Worm (Caenorhabditis elegans) whole organism, L3 larva: ENCODE results near the gene C09H10.9.
A peak's percentile ranks its signal among the peaks of the same experiment; 100 is the strongest.

ENCODE experiments used
- R02D3.7 ChIP-seq: fragments of 150-350 bp; optimal IDR thresholded peaks from 2 replicates; lab custom pipeline; 2014; ENCODE audit warnings: missing biosample characterization, missing genetic modification characterization
- ZK546.5 ChIP-seq: sonication (generic microtip); optimal IDR thresholded peaks from 2 replicates; lab custom pipeline; 2017; ENCODE audit warnings: missing biosample characterization, missing genetic modification characterization
- aly-2 ChIP-seq: fragments of 150-350 bp; optimal IDR thresholded peaks from 2 replicates; lab custom pipeline; 2014; ENCODE audit warnings: missing biosample characterization, missing genetic modification characterization
- ceh-28 ChIP-seq: fragments of 150-350 bp; optimal IDR thresholded peaks from 2 replicates; lab custom pipeline; 2014; ENCODE audit warnings: missing biosample characterization, missing genetic modification reagents, missing genetic modification characterization
- ceh-82 ChIP-seq: fragments of 150-350 bp; optimal IDR thresholded peaks from 2 replicates; lab custom pipeline; 2014; ENCODE audit warnings: missing biosample characterization, missing genetic modification characterization
- ceh-9 ChIP-seq: sonication (generic microtip); optimal IDR thresholded peaks from 2 replicates; lab custom pipeline; 2018; ENCODE audit warnings: missing biosample characterization, missing genetic modification characterization
- daf-12 ChIP-seq: fragments of 150-350 bp; optimal IDR thresholded peaks from 2 replicates; lab custom pipeline; 2014; ENCODE audit warnings: missing biosample characterization, missing genetic modification reagents, missing genetic modification characterization
- egl-5 ChIP-seq: fragments of 150-350 bp; optimal IDR thresholded peaks from 2 replicates; lab custom pipeline; 2017; ENCODE audit warnings: missing biosample characterization, missing genetic modification reagents, missing genetic modification characterization, inconsistent platforms
- elt-1 ChIP-seq: fragments of 150-350 bp; optimal IDR thresholded peaks from 2 replicates; lab custom pipeline; 2014; ENCODE audit warnings: missing biosample characterization, missing genetic modification characterization
- elt-2 ChIP-seq: sonication (generic microtip); optimal IDR thresholded peaks from 2 replicates; lab custom pipeline; 2016; ENCODE audit warnings: missing genetic modification reagents, mild to moderate bottlenecking, missing genetic modification characterization, missing compliant biosample characterization
- elt-3 ChIP-seq, 3 experiments: fragments of 150-350 bp in 1 of 3; sonication (generic microtip) in 2 of 3; optimal IDR thresholded peaks; 2 replicates in 2 of 3; 4 replicates in 1 of 3; lab custom pipeline; 2014 to 2017; ENCODE audit warnings: missing biosample characterization in 3 of 3, missing genetic modification characterization in 3 of 3
- eor-1 ChIP-seq, 2 experiments: fragments of 150-350 bp; optimal IDR thresholded peaks; 2 replicates each; lab custom pipeline; 2014 to 2018; ENCODE audit warnings: missing biosample characterization in 2 of 2, missing genetic modification characterization in 2 of 2
- fkh-10 ChIP-seq: sonication (generic microtip); optimal IDR thresholded peaks from 2 replicates; lab custom pipeline; 2017; ENCODE audit warnings: missing biosample characterization, missing genetic modification reagents, missing genetic modification characterization
- fkh-2 ChIP-seq: fragments of 150-350 bp; optimal IDR thresholded peaks from 2 replicates; lab custom pipeline; 2014; ENCODE audit warnings: missing biosample characterization, missing genetic modification reagents, missing genetic modification characterization
- fos-1 ChIP-seq: fragments of 150-350 bp; optimal IDR thresholded peaks from 2 replicates; lab custom pipeline; 2014; ENCODE audit warnings: missing biosample characterization, missing genetic modification characterization
- jun-1 ChIP-seq: fragments of 150-350 bp; optimal IDR thresholded peaks from 2 replicates; lab custom pipeline; 2014; ENCODE audit warnings: missing biosample characterization, missing genetic modification reagents, missing genetic modification characterization
- lin-15B ChIP-seq: fragments of 150-350 bp; optimal IDR thresholded peaks from 2 replicates; lab custom pipeline; 2014; ENCODE audit warnings: missing biosample characterization, missing genetic modification characterization
- lin-39 ChIP-seq: fragments of 150-350 bp; optimal IDR thresholded peaks from 2 replicates; lab custom pipeline; 2018; ENCODE audit warnings: missing biosample characterization, missing genetic modification reagents, missing genetic modification characterization
- mml-1 ChIP-seq: fragments of 150-350 bp; sonication (generic microtip); optimal IDR thresholded peaks from 3 replicates; lab custom pipeline; 2014; ENCODE audit warnings: missing biosample characterization, missing genetic modification characterization
- nfya-1 ChIP-seq: sonication (generic microtip); optimal IDR thresholded peaks from 2 replicates; lab custom pipeline; 2017; ENCODE audit warnings: missing genetic modification characterization, mild to moderate bottlenecking, missing compliant biosample characterization, antibody characterized with exemption, moderate library complexity; ENCODE audit not compliant: insufficient read depth
- nhr-11 ChIP-seq: fragments of 150-350 bp; optimal IDR thresholded peaks from 2 replicates; lab custom pipeline; 2014; ENCODE audit warnings: missing biosample characterization, missing genetic modification characterization
- nhr-12 ChIP-seq: fragments of 150-350 bp; optimal IDR thresholded peaks from 2 replicates; lab custom pipeline; 2014; ENCODE audit warnings: missing biosample characterization, missing genetic modification characterization
- nhr-23 ChIP-seq: fragments of 150-350 bp; optimal IDR thresholded peaks from 2 replicates; lab custom pipeline; 2014; ENCODE audit warnings: missing biosample characterization, missing genetic modification reagents, missing genetic modification characterization
- nhr-237 ChIP-seq: fragments of 150-350 bp; optimal IDR thresholded peaks from 2 replicates; lab custom pipeline; 2014; ENCODE audit warnings: missing biosample characterization, missing genetic modification characterization
- nhr-25 ChIP-seq: sonication (generic microtip); optimal IDR thresholded peaks from 2 replicates; lab custom pipeline; 2017; ENCODE audit warnings: missing biosample characterization, missing genetic modification characterization
- nhr-43 ChIP-seq: sonication (generic microtip); optimal IDR thresholded peaks from 2 replicates; lab custom pipeline; 2016; ENCODE audit warnings: mild to moderate bottlenecking, missing genetic modification characterization, missing compliant biosample characterization; ENCODE audit not compliant: poor library complexity, severe bottlenecking
- nhr-67 ChIP-seq: fragments of 150-350 bp; optimal IDR thresholded peaks from 2 replicates; lab custom pipeline; 2014; ENCODE audit warnings: missing biosample characterization, missing genetic modification characterization
- pha-4 ChIP-seq: fragments of 150-350 bp; optimal IDR thresholded peaks from 2 replicates; lab custom pipeline; 2014; ENCODE audit warnings: missing biosample characterization, missing genetic modification reagents, missing genetic modification characterization
- sea-2 ChIP-seq: fragments of 150-350 bp; sonication (generic microtip); optimal IDR thresholded peaks from 4 replicates; lab custom pipeline; 2014; ENCODE audit warnings: missing biosample characterization, missing genetic modification reagents, missing genetic modification characterization
- skn-1 ChIP-seq: fragments of 150-350 bp; optimal IDR thresholded peaks from 2 replicates; lab custom pipeline; 2014; ENCODE audit warnings: missing biosample characterization, missing genetic modification characterization
- tbx-2 ChIP-seq: sonication (generic microtip); optimal IDR thresholded peaks from 2 replicates; lab custom pipeline; 2016; ENCODE audit warnings: mild to moderate bottlenecking, missing genetic modification characterization, missing compliant biosample characterization
- unc-39 ChIP-seq: sonication (generic microtip); optimal IDR thresholded peaks from 4 replicates; lab custom pipeline; 2017; ENCODE audit warnings: missing biosample characterization, missing genetic modification characterization
- unc-62 ChIP-seq: fragments of 150-350 bp; sonication (generic microtip); optimal IDR thresholded peaks from 4 replicates; lab custom pipeline; 2014; ENCODE audit warnings: missing biosample characterization, missing genetic modification reagents, missing genetic modification characterization
- zag-1 ChIP-seq: fragments of 150-350 bp; optimal IDR thresholded peaks from 2 replicates; lab custom pipeline; 2014; ENCODE audit warnings: missing biosample characterization, missing genetic modification characterization
- ztf-11 ChIP-seq: fragments of 150-350 bp; optimal IDR thresholded peaks from 2 replicates; lab custom pipeline; 2014; ENCODE audit warnings: missing biosample characterization, missing genetic modification characterization
- ztf-4 ChIP-seq: fragments of 150-350 bp; optimal IDR thresholded peaks from 2 replicates; lab custom pipeline; 2014; ENCODE audit warnings: missing biosample characterization, missing genetic modification characterization

C09H10.9 gene

ce11 chrII:11086770-11087169 lies 17.5 kb upstream of the C09H10.9 start:
- TF ChIP-seq nhr-43 (tag; lab: Kevin White, UChicago) (no peak), sea-2 (no peak), jun-1 (tag; lab: Kevin White, UChicago) (no peak), skn-1 (tag; lab: Kevin White, UChicago) (no peak), ceh-9 (tag; lab: Kevin White, UChicago) (no peak), ztf-4 (no peak), egl-5 (tag; lab: Kevin White, UChicago) (no peak), aly-2 (no peak), ZK546.5 (no peak)

DNA sequence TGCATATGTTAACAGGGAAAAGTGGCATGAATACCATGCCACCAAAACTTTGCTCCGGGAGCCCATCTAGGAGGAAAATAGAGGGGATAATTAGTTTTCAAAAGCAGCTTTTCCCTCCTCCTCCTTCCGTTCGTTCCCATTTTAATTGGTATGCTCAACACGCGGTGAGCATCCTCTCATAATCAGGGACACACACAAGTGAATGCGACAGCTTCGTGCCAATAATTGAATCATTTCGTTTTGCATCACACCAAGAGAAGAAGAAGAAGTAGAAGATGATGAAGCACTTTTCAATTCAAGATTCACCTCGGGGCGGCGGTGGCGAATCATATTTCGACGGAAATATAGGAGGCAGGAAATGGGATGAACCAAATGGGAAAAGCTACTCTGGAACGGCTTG lies 16.1 kb upstream of the C09H10.9 start:
- TF ChIP-seq elt-1 (tag; lab: Kevin White, UChicago) (no peak), nhr-25 (tag; lab: Kevin White, UChicago) (no peak), ceh-28 (tag; lab: Kevin White, UChicago) (no peak), mml-1 (no peak), elt-3 (tag; optimal IDR thresholded peaks at IDR 0.05; lab: Kevin White, UChicago) (no peak), jun-1 (tag; lab: Kevin White, UChicago) (no peak), fos-1 (no peak), pha-4 (tag; lab: Kevin White, UChicago) (no peak), unc-39 (tag; lab: Kevin White, UChicago) (no peak), nfya-1 (tag; lab: Kevin White, UChicago) (no peak), elt-2 (tag; lab: Kevin White, UChicago) (no peak), eor-1 (tag; optimal IDR thresholded peaks at IDR 0.05; lab: Kevin White, UChicago) (no peak), nhr-11 (tag; lab: Kevin White, UChicago) (no peak), tbx-2 (tag; lab: Kevin White, UChicago) (no peak)
- TF ChIP-seq, all 47 proteins: peak for 0

DNA sequence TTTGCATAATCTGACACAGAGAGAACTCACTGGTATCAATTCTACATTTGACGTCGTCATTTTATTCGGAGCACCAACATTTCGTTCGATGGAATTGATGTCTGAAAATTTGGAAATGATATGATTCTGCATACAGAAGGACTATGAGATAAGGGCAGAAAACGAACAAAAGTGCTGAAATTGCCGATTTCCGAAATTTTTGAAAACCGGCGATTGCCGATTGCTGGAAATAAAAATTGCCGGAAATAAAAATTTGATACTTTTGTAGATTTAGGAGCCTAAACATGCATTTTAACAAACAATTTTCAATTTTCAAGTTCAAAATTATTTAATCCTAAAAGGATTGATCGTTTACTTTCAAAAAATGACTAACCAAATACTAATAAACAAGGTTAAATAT lies 14.9 kb upstream of the C09H10.9 start, which contains the start of gene unc-53:
TSS of gene unc-53 (minus strand) at position 101 of the 400 bp plus-strand sequence.
- no peak for TF ChIP-seq nhr-237 (tag; lab: Kevin White, UChicago)
- TF ChIP-seq lin-39 (tag; lab: Kevin White, UChicago) = no peak
- TF ChIP-seq elt-2 (tag; lab: Kevin White, UChicago) = no peak
- no peak for TF ChIP-seq unc-62 (GFP tag; lab: Kevin White, UChicago)
- no peak for TF ChIP-seq ceh-82
- no peak for TF ChIP-seq nhr-12 (tag; lab: Kevin White, UChicago)
- TF ChIP-seq ztf-11 = no peak
- no peak for TF ChIP-seq fos-1
- TF ChIP-seq zag-1 (tag; lab: Kevin White, UChicago) = no peak
- no peak for TF ChIP-seq R02D3.7 (tag; lab: Kevin White, UChicago)
- no peak for TF ChIP-seq skn-1 (tag; lab: Kevin White, UChicago)
- no peak for TF ChIP-seq elt-1 (tag; lab: Kevin White, UChicago)
- TF ChIP-seq nhr-23 = no peak
- TF ChIP-seq eor-1 (tag; optimal IDR thresholded peaks at IDR 0.05; lab: Kevin White, UChicago) = no peak

ce11 chrII:11091577-11091976 lies 12.7 kb upstream of the C09H10.9 start:
- TF ChIP-seq skn-1 (tag; lab: Kevin White, UChicago) (no peak), nfya-1 (tag; lab: Kevin White, UChicago) (peak; percentile 16), fkh-10 (GFP tag; lab: Kevin White, UChicago) (peak; percentile 22), aly-2 (no peak), daf-12 (tag; lab: Kevin White, UChicago) (no peak)

DNA sequence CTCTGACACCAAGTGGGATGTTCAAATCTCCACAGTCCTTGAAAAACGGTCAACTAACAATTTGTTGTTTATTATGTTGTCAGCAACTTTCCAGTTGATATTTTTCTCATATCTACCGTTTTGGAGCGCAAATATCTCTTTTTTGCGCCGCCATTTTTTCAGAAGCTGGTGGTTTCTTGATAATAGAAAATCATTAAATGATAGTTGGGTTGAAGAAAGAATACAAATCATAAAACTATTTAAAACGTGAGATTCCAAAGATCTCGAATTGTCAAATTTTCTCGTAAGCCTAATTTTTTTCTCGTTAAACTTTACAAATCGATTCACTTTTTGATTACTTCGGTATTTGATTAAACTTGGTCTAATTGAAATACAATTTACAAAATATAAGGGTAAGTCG lies 11.8 kb upstream of the C09H10.9 start, which contains the start of gene rpl-42:
TSS of gene rpl-42 (plus strand) at position 301 of the 400 bp plus-strand sequence.
- TF ChIP-seq lin-15B (tag; lab: Kevin White, UChicago) (no peak), fkh-10 (GFP tag; lab: Kevin White, UChicago) (no peak), nhr-67 (no peak), fkh-2 (tag; lab: Kevin White, UChicago) (no peak), unc-39 (tag; lab: Kevin White, UChicago) (no peak)
